Worm (Caenorhabditis elegans): Measurements from ENCODE around the gene T05C1.5.

- TF ChIP-seq F13H6.1 (tag; optimal IDR thresholded peaks at IDR 0.05) (no peak), nhr-25 (tag; optimal IDR thresholded peaks at IDR 0.05) (no peak), unc-62 (GFP tag; optimal IDR thresholded peaks at IDR 0.05) (no peak), lsy-2 (tag; optimal IDR thresholded peaks at IDR 0.05) (no peak), ztf-4 (tag; optimal IDR thresholded peaks at IDR 0.05) (no peak), fos-1 (tag; optimal IDR thresholded peaks at IDR 0.05) (no peak), sem-4 (tag; optimal IDR thresholded peaks at IDR 0.05) (no peak), R02D3.7 (tag; optimal IDR thresholded peaks at IDR 0.05) (no peak), ZK546.5 (tag; optimal IDR thresholded peaks at IDR 0.05) (no peak), ztf-11 (tag; optimal IDR thresholded peaks at IDR 0.05) (no peak), ama-1 (optimal IDR thresholded peaks at IDR 0.05) (no peak), elt-3 (tag; optimal IDR thresholded peaks at IDR 0.05) (no peak), lin-11 (tag; optimal IDR thresholded peaks at IDR 0.05) (no peak), skn-1 (tag; optimal IDR thresholded peaks at IDR 0.05) (no peak)
These were observed 1.3 kb downstream of the T05C1.5 start, which contains the start of gene T05C1.3 for ce11 chrII:4489288-4489687.

All from whole organism, L2 larva.